Worm (Caenorhabditis elegans) whole organism, early embryonic: ENCODE results near the gene srj-6.

ENCODE experiments used
- B0310.2 ChIP-seq: sonication (generic microtip); optimal IDR thresholded peaks from 2 replicates; lab custom pipeline; 2016; ENCODE audit warnings: mild to moderate bottlenecking, missing genetic modification characterization, missing compliant biosample characterization
- F13C5.2 ChIP-seq: sonication (generic microtip); optimal IDR thresholded peaks from 2 replicates; lab custom pipeline; 2017; ENCODE audit warnings: mild to moderate bottlenecking, missing genetic modification characterization, inconsistent platforms, missing compliant biosample characterization
- aly-1 ChIP-seq: sonication (generic microtip); optimal IDR thresholded peaks from 2 replicates; lab custom pipeline; 2016; ENCODE audit warnings: missing genetic modification characterization, missing compliant biosample characterization
- ama-1 ChIP-seq: fragments of 150-350 bp; optimal IDR thresholded peaks from 2 replicates; lab custom pipeline; 2014
- ceh-13 ChIP-seq: fragments of 200-800 bp; sonication (Bioruptor generic); optimal IDR thresholded peaks from 2 replicates; lab custom pipeline; 2018; ENCODE audit warnings: mild to moderate bottlenecking, missing genetic modification characterization, missing compliant biosample characterization
- ceh-36 ChIP-seq: sonication (generic microtip); optimal IDR thresholded peaks from 2 replicates; lab custom pipeline; 2016; ENCODE audit warnings: missing genetic modification characterization, inconsistent platforms, missing compliant biosample characterization
- flt-1 ChIP-seq: fragments of 200-800 bp; sonication (Bioruptor generic); IDR thresholded peaks from 2 replicates; pipeline ENCODE4 v1.3.6; 2022; ENCODE audit warnings: missing genetic modification characterization, missing compliant biosample characterization
- hmg-4 ChIP-seq: fragments of 200-800 bp; sonication (Bioruptor generic); optimal IDR thresholded peaks from 2 replicates; lab custom pipeline; 2018; ENCODE audit warnings: mild to moderate bottlenecking, missing genetic modification characterization, missing compliant biosample characterization
- pes-1 ChIP-seq: fragments of 200-800 bp; sonication (Bioruptor generic); IDR thresholded peaks from 2 replicates; pipeline ENCODE4 v1.3.6; 2022; ENCODE audit warnings: missing genetic modification reagents, missing genetic modification characterization, missing compliant biosample characterization
- scrt-1 ChIP-seq: fragments of 200-800 bp; sonication (Bioruptor generic); IDR thresholded peaks from 2 replicates; pipeline ENCODE4 v1.3.6; 2022; ENCODE audit warnings: missing genetic modification characterization, missing compliant biosample characterization
- tra-4 ChIP-seq: sonication (generic microtip); optimal IDR thresholded peaks from 2 replicates; lab custom pipeline; 2017; ENCODE audit warnings: missing genetic modification characterization, missing compliant biosample characterization

DNA sequence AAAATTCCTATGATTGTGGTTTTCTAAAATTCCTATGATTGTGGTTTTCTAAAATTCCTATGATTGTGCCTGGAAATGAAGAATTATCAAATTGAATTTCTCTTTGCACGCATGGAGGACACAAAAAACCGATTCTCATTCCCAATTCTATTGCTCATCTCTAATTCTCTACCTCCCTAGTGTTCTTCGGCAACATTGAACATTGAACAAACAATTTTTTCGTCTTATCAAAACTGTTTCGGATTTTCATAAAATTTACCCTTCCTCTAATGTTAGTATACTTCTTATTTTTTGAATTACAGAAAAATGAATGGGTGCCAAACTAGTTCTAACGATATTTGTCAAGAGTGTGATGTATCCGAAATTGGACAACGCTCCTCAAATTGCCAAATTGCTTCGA lies 18.0 kb downstream of the srj-6 start, which contains the start of gene pals-31:
- no peak for TF ChIP-seq flt-1
- no peak for TF ChIP-seq hmg-4 (GFP tag; lab: Kevin White, UChicago)
- TF ChIP-seq ceh-36 (tag; lab: Kevin White, UChicago): no peak
- TF ChIP-seq ceh-13 (GFP tag; lab: Kevin White, UChicago): no peak
- no peak for TF ChIP-seq ama-1 (lab: Kevin White, UChicago)
- no peak for TF ChIP-seq pes-1 (GFP tag; lab: Robert Waterston, UW)
- TF ChIP-seq F13C5.2 (tag; lab: Kevin White, UChicago): no peak
- TF ChIP-seq aly-1 (tag; lab: Kevin White, UChicago): no peak
- no peak for TF ChIP-seq B0310.2 (tag; lab: Kevin White, UChicago)
- TF ChIP-seq tra-4 (tag; lab: Kevin White, UChicago): no peak
- TF ChIP-seq scrt-1 (GFP tag; lab: Robert Waterston, UW): no peak
